Worm (Caenorhabditis elegans) whole organism, midembryonic: ENCODE data around the gene F08F8.7.

ENCODE experiments used
- T22C8.4 ChIP-seq: fragments of 200-800 bp; sonication (Bioruptor generic); IDR thresholded peaks from 2 replicates; pipeline ENCODE4 v1.3.6; 2022; ENCODE audit warnings: missing genetic modification characterization, missing compliant biosample characterization
- cog-1 ChIP-seq: sonication (generic microtip); optimal IDR thresholded peaks from 2 replicates; lab custom pipeline; 2016; ENCODE audit warnings: missing genetic modification characterization, missing compliant biosample characterization
- klf-2 ChIP-seq: fragments of 200-800 bp; sonication (Bioruptor generic); conservative IDR thresholded peaks from 2 replicates; pipeline ENCODE4 v1.3.6; 2022; ENCODE audit warnings: missing genetic modification reagents, missing genetic modification characterization, missing compliant biosample characterization
- med-1 ChIP-seq: sonication (generic microtip); optimal IDR thresholded peaks from 2 replicates; lab custom pipeline; 2017; ENCODE audit warnings: missing genetic modification characterization, mild to moderate bottlenecking, missing compliant biosample characterization, antibody characterized with exemption, missing genetic modification reagents; ENCODE audit not compliant: insufficient read depth
- ref-1 ChIP-seq: fragments of 200-800 bp; sonication (Bioruptor generic); conservative IDR thresholded peaks from 2 replicates; pipeline ENCODE4 v1.3.6; 2022; ENCODE audit warnings: missing genetic modification reagents, missing genetic modification characterization, missing compliant biosample characterization
- ztf-23 ChIP-seq: fragments of 200-800 bp; sonication (Bioruptor generic); IDR thresholded peaks from 2 replicates; pipeline ENCODE4 v1.3.6; 2022; ENCODE audit warnings: missing genetic modification reagents, missing genetic modification characterization, missing compliant biosample characterization
- ztf-29 ChIP-seq: fragments of 200-800 bp; sonication (Bioruptor generic); IDR thresholded peaks from 2 replicates; pipeline ENCODE4 v1.3.6; 2022; ENCODE audit warnings: missing genetic modification reagents, missing genetic modification characterization, missing compliant biosample characterization

- TF ChIP-seq ztf-29 (GFP tag; lab: Robert Waterston, UW): no peak
- no peak for TF ChIP-seq cog-1 (tag; lab: Kevin White, UChicago)
- no peak for TF ChIP-seq ztf-23
- TF ChIP-seq T22C8.4: no peak
- TF ChIP-seq ref-1 (GFP tag; lab: Robert Waterston, UW): no peak
- no peak for TF ChIP-seq med-1
- TF ChIP-seq klf-2 (GFP tag; lab: Robert Waterston, UW): no peak
Observed at ce11 chrIII:7296092-7296668, 50.8 kb downstream of the F08F8.7 start.
